Worm (Caenorhabditis elegans) whole organism, young adult: Measurements from ENCODE around the gene T13H5.1.

ENCODE experiments used
- B0336.3 ChIP-seq: fragments of 200-800 bp; sonication (Bioruptor generic); IDR thresholded peaks from 2 replicates; pipeline ENCODE4 v1.3.6; 2022; ENCODE audit warnings: missing genetic modification characterization, missing compliant biosample characterization
- F57A8.1 ChIP-seq: fragments of 200-800 bp; sonication (Bioruptor generic); optimal IDR thresholded peaks from 2 replicates; lab custom pipeline; 2018; ENCODE audit warnings: mild to moderate bottlenecking, missing genetic modification characterization, moderate library complexity, missing compliant biosample characterization
- mxl-1 ChIP-seq: sonication (generic microtip); optimal IDR thresholded peaks from 2 replicates; lab custom pipeline; 2016; ENCODE audit warnings: missing genetic modification characterization, missing compliant biosample characterization
- pha-4 ChIP-seq: fragments of 150-350 bp; sonication (generic microtip); optimal IDR thresholded peaks from 2 replicates; lab custom pipeline; 2014; ENCODE audit warnings: missing biosample characterization, missing genetic modification reagents, missing genetic modification characterization
- snpc-4 ChIP-seq, 5 experiments: fragments of 150-350 bp in 1 of 5; sonication (generic microtip) in 4 of 5; optimal IDR thresholded peaks; 2 replicates each; lab custom pipeline; 2014 to 2018; ENCODE audit warnings: missing genetic modification characterization in 5 of 5, missing biosample characterization in 3 of 5, antibody characterized with exemption in 2 of 5, mild to moderate bottlenecking in 2 of 5, missing compliant biosample characterization in 2 of 5, missing genotype in 2 of 5, moderate library complexity in 2 of 5, missing genetic modification reagents in 1 of 5

DNA sequence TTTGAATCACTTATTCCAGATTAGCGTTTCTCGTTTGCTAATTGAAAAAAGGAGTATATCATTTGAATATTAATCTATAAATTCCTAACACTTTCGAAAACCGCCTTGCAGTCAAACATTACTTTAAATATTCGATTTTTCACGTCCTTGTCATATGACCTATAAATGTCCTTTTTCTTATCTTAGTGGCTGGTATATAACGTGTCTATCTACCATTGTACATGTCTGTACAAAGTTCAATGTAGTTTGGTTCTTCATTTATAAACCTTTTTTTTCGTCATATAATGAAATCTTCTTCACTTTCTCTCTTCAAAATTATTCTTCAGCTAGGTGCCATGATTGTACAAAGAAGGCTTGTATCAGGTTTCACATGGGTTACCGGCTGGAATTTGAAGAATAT, 23.3 kb downstream of the T13H5.1 start, which contains the start of gene gbh-2:
- TF ChIP-seq snpc-4 (GFP tag; optimal IDR thresholded peaks at IDR 0.05; lab: Kevin White, UChicago) (no peak), snpc-4 (tag; optimal IDR thresholded peaks at IDR 0.05; lab: Kevin White, UChicago) (no peak), mxl-1 (tag; lab: Kevin White, UChicago) (no peak), B0336.3 (no peak), F57A8.1 (GFP tag; lab: Kevin White, UChicago) (no peak), pha-4 (tag; lab: Kevin White, UChicago) (no peak)
